Worm (Caenorhabditis elegans) whole organism, L3 larva: ENCODE data around the gene srp-8.

Experiments used
- aly-2 ChIP-seq: fragments of 150-350 bp; optimal IDR thresholded peaks from 2 replicates; lab custom pipeline; 2014; ENCODE audit warnings: missing biosample characterization, missing genetic modification characterization
- ceh-16 ChIP-seq: sonication (generic microtip); optimal IDR thresholded peaks from 2 replicates; lab custom pipeline; 2017; ENCODE audit warnings: missing biosample characterization, missing genetic modification characterization
- elt-1 ChIP-seq: fragments of 150-350 bp; optimal IDR thresholded peaks from 2 replicates; lab custom pipeline; 2014; ENCODE audit warnings: missing biosample characterization, missing genetic modification characterization
- elt-2 ChIP-seq: sonication (generic microtip); optimal IDR thresholded peaks from 2 replicates; lab custom pipeline; 2016; ENCODE audit warnings: missing genetic modification reagents, mild to moderate bottlenecking, missing genetic modification characterization, missing compliant biosample characterization
- fkh-2 ChIP-seq: fragments of 150-350 bp; optimal IDR thresholded peaks from 2 replicates; lab custom pipeline; 2014; ENCODE audit warnings: missing biosample characterization, missing genetic modification reagents, missing genetic modification characterization
- fos-1 ChIP-seq: fragments of 150-350 bp; optimal IDR thresholded peaks from 2 replicates; lab custom pipeline; 2014; ENCODE audit warnings: missing biosample characterization, missing genetic modification characterization
- jun-1 ChIP-seq: fragments of 150-350 bp; optimal IDR thresholded peaks from 2 replicates; lab custom pipeline; 2014; ENCODE audit warnings: missing biosample characterization, missing genetic modification reagents, missing genetic modification characterization
- lin-39 ChIP-seq: fragments of 150-350 bp; optimal IDR thresholded peaks from 2 replicates; lab custom pipeline; 2018; ENCODE audit warnings: missing biosample characterization, missing genetic modification reagents, missing genetic modification characterization
- lsy-12 ChIP-seq: sonication (generic microtip); optimal IDR thresholded peaks from 2 replicates; lab custom pipeline; 2016; ENCODE audit warnings: mild to moderate bottlenecking, missing genetic modification characterization, missing compliant biosample characterization
- nfya-1 ChIP-seq: sonication (generic microtip); optimal IDR thresholded peaks from 2 replicates; lab custom pipeline; 2017; ENCODE audit warnings: missing genetic modification characterization, mild to moderate bottlenecking, missing compliant biosample characterization, antibody characterized with exemption, moderate library complexity; ENCODE audit not compliant: insufficient read depth
- nhr-23 ChIP-seq: fragments of 150-350 bp; optimal IDR thresholded peaks from 2 replicates; lab custom pipeline; 2014; ENCODE audit warnings: missing biosample characterization, missing genetic modification reagents, missing genetic modification characterization
- nhr-25 ChIP-seq: sonication (generic microtip); optimal IDR thresholded peaks from 2 replicates; lab custom pipeline; 2017; ENCODE audit warnings: missing biosample characterization, missing genetic modification characterization
- nhr-43 ChIP-seq: sonication (generic microtip); optimal IDR thresholded peaks from 2 replicates; lab custom pipeline; 2016; ENCODE audit warnings: mild to moderate bottlenecking, missing genetic modification characterization, missing compliant biosample characterization; ENCODE audit not compliant: poor library complexity, severe bottlenecking
- pha-4 ChIP-seq: fragments of 150-350 bp; optimal IDR thresholded peaks from 2 replicates; lab custom pipeline; 2014; ENCODE audit warnings: missing biosample characterization, missing genetic modification reagents, missing genetic modification characterization
- pqm-1 ChIP-seq: fragments of 150-350 bp; optimal IDR thresholded peaks from 2 replicates; lab custom pipeline; 2017; ENCODE audit warnings: missing biosample characterization, missing genetic modification characterization, inconsistent platforms
- skn-1 ChIP-seq: fragments of 150-350 bp; optimal IDR thresholded peaks from 2 replicates; lab custom pipeline; 2014; ENCODE audit warnings: missing biosample characterization, missing genetic modification characterization
- snpc-4 ChIP-seq: fragments of 150-350 bp; optimal IDR thresholded peaks from 2 replicates; lab custom pipeline; 2014; ENCODE audit warnings: missing biosample characterization, missing genetic modification characterization
- tbx-2 ChIP-seq: sonication (generic microtip); optimal IDR thresholded peaks from 2 replicates; lab custom pipeline; 2016; ENCODE audit warnings: mild to moderate bottlenecking, missing genetic modification characterization, missing compliant biosample characterization

The srp-8 gene

DNA sequence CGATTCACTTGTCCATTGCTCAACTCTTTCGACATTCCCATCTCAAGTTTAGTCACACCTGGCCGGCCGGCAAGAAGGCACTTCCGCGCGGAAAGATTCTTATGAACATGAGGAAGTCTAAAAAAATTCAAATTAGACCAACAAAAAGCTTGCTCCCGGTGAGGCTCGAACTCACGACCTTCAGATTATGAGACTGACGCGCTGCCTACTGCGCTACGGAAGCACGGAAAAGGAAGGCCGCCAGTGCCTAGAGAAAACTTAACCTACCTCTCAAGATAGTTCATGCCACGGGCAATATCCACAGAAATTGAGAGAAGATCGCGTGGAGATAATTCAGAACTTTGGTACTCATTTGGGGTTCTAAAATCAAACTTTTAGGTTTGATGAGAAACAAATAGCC is 46.6 kb downstream of the srp-8 start:
- peak; percentile 25 for TF ChIP-seq nfya-1
- TF ChIP-seq pha-4 (tag; lab: Kevin White, UChicago): no peak
- no peak for TF ChIP-seq jun-1
- peak; percentile 1 for TF ChIP-seq elt-2
- TF ChIP-seq snpc-4 (tag; lab: Kevin White, UChicago): peak; percentile 62

DNA sequence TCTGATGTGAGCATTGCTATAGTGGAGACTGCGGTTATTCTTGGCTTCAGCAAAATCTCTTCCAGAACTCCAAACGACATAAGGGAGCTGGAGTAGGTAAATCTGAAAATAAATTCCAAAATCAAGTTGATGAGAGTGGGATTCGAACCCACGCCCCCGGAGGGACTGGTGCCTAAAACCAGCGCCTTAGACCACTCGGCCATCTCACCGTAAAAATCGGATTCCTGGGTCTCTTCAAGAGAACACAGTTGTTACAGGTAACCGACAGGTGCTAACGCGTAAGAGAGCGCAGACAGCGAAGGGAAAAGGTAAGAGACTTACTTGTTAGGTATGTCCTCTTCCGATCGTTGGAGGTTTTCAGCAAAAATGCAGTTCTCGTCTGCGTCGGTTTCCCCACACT is 51.8 kb downstream of the srp-8 start:
- TF ChIP-seq nhr-43 (tag; lab: Kevin White, UChicago) (no peak), lsy-12 (tag; lab: Kevin White, UChicago) (peak; percentile 41), tbx-2 (tag; lab: Kevin White, UChicago) (no peak), snpc-4 (tag; lab: Kevin White, UChicago) (peak; percentile 29), fkh-2 (no peak), nhr-25 (peak; percentile 53), elt-2 (peak; percentile 20), ceh-16 (tag; lab: Kevin White, UChicago) (no peak), nhr-23 (tag; lab: Kevin White, UChicago) (peak; percentile 39), aly-2 (tag; lab: Kevin White, UChicago) (no peak), pqm-1 (tag; lab: Kevin White, UChicago) (peak; percentile 40), jun-1 (no peak), fos-1 (tag; lab: Kevin White, UChicago) (no peak), skn-1 (tag; lab: Kevin White, UChicago) (no peak), elt-1 (tag; lab: Kevin White, UChicago) (no peak), lin-39 (tag; lab: Kevin White, UChicago) (peak; percentile 2), nfya-1 (peak; percentile 36)
